Fruit fly (Drosophila melanogaster): ENCODE results near the gene by.

Gene by

dm6 chr3R:9515860-9516344 is 16.9 kb downstream of the by start, which contains the start of the genes mRpL47, CG8176 and Kdm3 (continued):
- TF ChIP-seq tin (GFP tag; optimal IDR thresholded peaks at IDR 0.05) (peak; percentile 68), Ssrp (tag; optimal IDR thresholded peaks at IDR 0.05) (peak; percentile 16), Lhr (GFP tag; optimal IDR thresholded peaks at IDR 0.05) (peak; percentile 86), Pdp1 (GFP tag; optimal IDR thresholded peaks at IDR 0.05) (peak; percentile 64 to 97), lab (GFP tag; optimal IDR thresholded peaks at IDR 0.05) (no peak), CG6175 (GFP tag; IDR thresholded peaks at IDR 0.05) (no peak), CG18011 (GFP tag; optimal IDR thresholded peaks at IDR 0.05) (peak; percentile 21), CG11560 (tag; IDR thresholded peaks at IDR 0.05) (no peak), gfzf (GFP tag; optimal IDR thresholded peaks at IDR 0.05) (peak; percentile 67), cg (GFP tag; optimal IDR thresholded peaks at IDR 0.05) (peak; percentile 96), CG32767 (GFP tag; IDR thresholded peaks at IDR 0.05) (no peak), CkIIα-i1 (GFP tag; IDR thresholded peaks at IDR 0.05) (no peak), vvl (GFP tag; IDR thresholded peaks at IDR 0.05) (no peak), Eip74EF (GFP tag; optimal IDR thresholded peaks at IDR 0.05) (no peak), Vsx1 (GFP tag; optimal IDR thresholded peaks at IDR 0.05) (no peak), pb (GFP tag; optimal IDR thresholded peaks at IDR 0.05) (peak; percentile 33), bab2 (GFP tag; optimal IDR thresholded peaks at IDR 0.05) (peak; percentile 60), luna (GFP tag; optimal IDR thresholded peaks at IDR 0.05) (peak; percentile 69), crc (GFP tag; optimal IDR thresholded peaks at IDR 0.05) (no peak), CG16863 (GFP tag; optimal IDR thresholded peaks at IDR 0.05) (peak; percentile 36), bowl (GFP tag; IDR thresholded peaks at IDR 0.05) (no peak), shn (GFP tag; optimal IDR thresholded peaks at IDR 0.05) (peak; percentile 79), zfh2 (GFP tag; optimal IDR thresholded peaks at IDR 0.05) (peak; percentile 91), CG12744 (GFP tag; optimal IDR thresholded peaks at IDR 0.05) (peak; percentile 48), Med (GFP tag) (peak; percentile 98), CG10147 (GFP tag; optimal IDR thresholded peaks at IDR 0.05) (peak; percentile 47), CG18599 (GFP tag; optimal IDR thresholded peaks at IDR 0.05) (peak; percentile 55), CG11456 (GFP tag; IDR thresholded peaks at IDR 0.05) (no peak), CoRest (tag; optimal IDR thresholded peaks at IDR 0.05) (peak; percentile 62), CG12155 (GFP tag; optimal IDR thresholded peaks at IDR 0.05) (peak; percentile 70), CG17385 (GFP tag; optimal IDR thresholded peaks at IDR 0.05) (peak; percentile 13), CG7745 (tag; optimal IDR thresholded peaks at IDR 0.05) (peak; percentile 55), CG6654 (GFP tag; optimal IDR thresholded peaks at IDR 0.05) (no peak), Fer1 (GFP tag; optimal IDR thresholded peaks at IDR 0.05) (peak; percentile 51), CG7987 (GFP tag; optimal IDR thresholded peaks at IDR 0.05) (peak; percentile 76), Bdp1 (GFP tag; optimal IDR thresholded peaks at IDR 0.05) (peak; percentile 58), sd (tag; optimal IDR thresholded peaks at IDR 0.05) (peak; percentile 87), CG10366 (GFP tag; IDR thresholded peaks at IDR 0.05) (no peak), CG1647 (GFP tag; optimal IDR thresholded peaks at IDR 0.05) (peak; percentile 86), CG17361 (GFP tag; IDR thresholded peaks at IDR 0.05) (no peak), CG14965 (GFP tag; optimal IDR thresholded peaks at IDR 0.05; ENCODE audit: borderline replicate concordance) (no peak), twi (tag; optimal IDR thresholded peaks at IDR 0.05) (peak; percentile 28), YL-1 (GFP tag; optimal IDR thresholded peaks at IDR 0.05) (peak; percentile 94), Fer3 (tag; optimal IDR thresholded peaks at IDR 0.05) (peak; percentile 60), CG13424 (tag; optimal IDR thresholded peaks at IDR 0.05) (peak; percentile 49), gro (GFP tag; optimal IDR thresholded peaks at IDR 0.05) (peak; percentile 82), cad (GFP tag; optimal IDR thresholded peaks at IDR 0.05) (no peak), CG3163 (GFP tag; optimal IDR thresholded peaks at IDR 0.05) (peak; percentile 61), rib (GFP tag; IDR thresholded peaks at IDR 0.05) (no peak), CG13287 (GFP tag; IDR thresholded peaks at IDR 0.05; ENCODE audit: partially characterized antibody) (no peak)
